Fruit fly (Drosophila melanogaster) Kc167 (cell line): ENCODE data around the gene CG1998.

ENCODE experiments used
- Myc ChIP-seq: fragments of >200 bp; optimal IDR thresholded peaks from 2 replicates; lab custom pipeline; 2017; ENCODE audit warnings: missing external identifiers
- insv ChIP-seq: fragments of >200 bp; optimal IDR thresholded peaks from 3 replicates; lab custom pipeline; 2018; ENCODE audit warnings: missing external identifiers

- TF ChIP-seq insv (lab: Kevin White, UChicago) = no peak
- no peak for TF ChIP-seq Myc (lab: Kevin White, UChicago)
Observed at dm6 chrX:13450754-13451153, 37.9 kb upstream of the CG1998 start.
